Worm (Caenorhabditis elegans) whole organism, L4 larva: ENCODE data around the gene ncr-2.

Experiments used
- F10B5.3 ChIP-seq: sonication (generic microtip); optimal IDR thresholded peaks from 2 replicates; lab custom pipeline; 2016; ENCODE audit warnings: mild to moderate bottlenecking, missing genetic modification characterization, missing compliant biosample characterization
- F49E8.2 ChIP-seq: sonication (generic microtip); optimal IDR thresholded peaks from 2 replicates; lab custom pipeline; 2016; ENCODE audit warnings: missing compliant biosample characterization, mild to moderate bottlenecking, missing genetic modification characterization, borderline replicate concordance
- R02D3.7 ChIP-seq: fragments of 150-350 bp; sonication (generic microtip); optimal IDR thresholded peaks from 3 replicates; lab custom pipeline; 2014; ENCODE audit warnings: missing biosample characterization, missing genetic modification characterization
- T26A8.4 ChIP-seq: fragments of 200-800 bp; sonication (Bioruptor generic); IDR thresholded peaks from 2 replicates; pipeline ENCODE4 v1.3.6; 2022; ENCODE audit warnings: missing genetic modification characterization, missing compliant biosample characterization
- ZK546.5 ChIP-seq, 2 experiments: sonication (generic microtip); optimal IDR thresholded peaks; 2 replicates each; lab custom pipeline; 2017; ENCODE audit warnings: missing biosample characterization in 2 of 2, missing genetic modification characterization in 2 of 2
- aly-2 ChIP-seq: sonication (generic microtip); optimal IDR thresholded peaks from 2 replicates; lab custom pipeline; 2018; ENCODE audit warnings: missing biosample characterization, missing genetic modification characterization
- arid-1 ChIP-seq: fragments of 200-800 bp; sonication (Bioruptor generic); conservative IDR thresholded peaks from 2 replicates; pipeline ENCODE4 v1.3.6; 2022; ENCODE audit warnings: missing genetic modification reagents, missing genetic modification characterization, missing compliant biosample characterization
- attf-4 ChIP-seq: sonication (generic microtip); optimal IDR thresholded peaks from 3 replicates; lab custom pipeline; 2017; ENCODE audit warnings: missing biosample characterization, missing genetic modification characterization
- ceh-44 ChIP-seq: fragments of 200-800 bp; sonication (Bioruptor generic); IDR thresholded peaks from 2 replicates; pipeline ENCODE4 v1.3.6; 2022; ENCODE audit warnings: missing genetic modification reagents, missing genetic modification characterization, missing compliant biosample characterization
- ceh-62 ChIP-seq: sonication (generic microtip); optimal IDR thresholded peaks from 2 replicates; lab custom pipeline; 2017; ENCODE audit warnings: missing biosample characterization, missing genetic modification characterization
- ceh-82 ChIP-seq: sonication (generic microtip); optimal IDR thresholded peaks from 2 replicates; lab custom pipeline; 2017; ENCODE audit warnings: missing biosample characterization, missing genetic modification characterization
- ctbp-1 ChIP-seq: fragments of 200-800 bp; sonication (Bioruptor generic); IDR thresholded peaks from 2 replicates; pipeline ENCODE4 v1.3.6; 2022; ENCODE audit warnings: missing genetic modification reagents, missing genetic modification characterization, missing compliant biosample characterization
- daf-19 ChIP-seq: fragments of 200-800 bp; sonication (Bioruptor generic); conservative IDR thresholded peaks from 2 replicates; pipeline ENCODE4 v1.3.6; 2022; ENCODE audit warnings: missing genetic modification characterization, missing compliant biosample characterization
- dmd-8 ChIP-seq: fragments of 200-800 bp; sonication (Bioruptor generic); IDR thresholded peaks from 2 replicates; pipeline ENCODE4 v1.3.6; 2022; ENCODE audit warnings: missing genetic modification characterization, missing compliant biosample characterization
- dpl-1 ChIP-seq: fragments of 150-350 bp; optimal IDR thresholded peaks from 2 replicates; lab custom pipeline; 2014; ENCODE audit warnings: missing biosample characterization, missing genetic modification reagents, missing genetic modification characterization
- duxl-1 ChIP-seq: sonication (generic microtip); optimal IDR thresholded peaks from 2 replicates; lab custom pipeline; 2016; ENCODE audit warnings: mild to moderate bottlenecking, missing genetic modification characterization, moderate library complexity, missing compliant biosample characterization; ENCODE audit not compliant: poor library complexity
- dve-1 ChIP-seq: sonication (generic microtip); optimal IDR thresholded peaks from 2 replicates; lab custom pipeline; 2017; ENCODE audit warnings: antibody characterized with exemption, mild to moderate bottlenecking, missing genetic modification characterization, missing compliant biosample characterization; ENCODE audit not compliant: insufficient read depth
- egl-27 ChIP-seq: sonication (generic microtip); optimal IDR thresholded peaks from 3 replicates; lab custom pipeline; 2017; ENCODE audit warnings: missing biosample characterization, missing genetic modification reagents, missing genetic modification characterization
- egl-43 ChIP-seq: fragments of 200-800 bp; sonication (Bioruptor generic); IDR thresholded peaks from 2 replicates; pipeline ENCODE4 v1.3.6; 2022; ENCODE audit warnings: missing genetic modification reagents, missing genetic modification characterization, missing compliant biosample characterization
- fkh-10 ChIP-seq: fragments of 150-350 bp; optimal IDR thresholded peaks from 2 replicates; lab custom pipeline; 2014; ENCODE audit warnings: missing biosample characterization, missing genetic modification reagents, missing genetic modification characterization
- gei-8 ChIP-seq: fragments of 200-800 bp; sonication (Bioruptor generic); optimal IDR thresholded peaks from 2 replicates; lab custom pipeline; 2018; ENCODE audit warnings: mild to moderate bottlenecking, missing genetic modification characterization, missing compliant biosample characterization
- hlh-11 ChIP-seq: fragments of 200-800 bp; sonication (Bioruptor generic); optimal IDR thresholded peaks from 2 replicates; lab custom pipeline; 2018; ENCODE audit warnings: mild to moderate bottlenecking, missing genetic modification characterization, missing compliant biosample characterization
- jun-1 ChIP-seq: fragments of 150-350 bp; optimal IDR thresholded peaks from 2 replicates; lab custom pipeline; 2014; ENCODE audit warnings: missing biosample characterization, missing genetic modification reagents, missing genetic modification characterization
- lim-7 ChIP-seq: fragments of 200-800 bp; sonication (Bioruptor generic); IDR thresholded peaks from 2 replicates; pipeline ENCODE4 v1.3.6; 2022; ENCODE audit warnings: missing genetic modification characterization, missing compliant biosample characterization
- lin-1 ChIP-seq: fragments of 200-800 bp; sonication (Bioruptor generic); IDR thresholded peaks from 2 replicates; pipeline ENCODE4 v1.3.6; 2022; ENCODE audit warnings: missing genetic modification reagents, missing genetic modification characterization, missing compliant biosample characterization
- mdt-29 ChIP-seq: fragments of 200-800 bp; sonication (Bioruptor generic); IDR thresholded peaks from 2 replicates; pipeline ENCODE4 v1.3.6; 2022; ENCODE audit warnings: missing genetic modification reagents, missing genetic modification characterization, missing compliant biosample characterization
- mep-1 ChIP-seq: fragments of 150-350 bp; sonication (generic microtip); optimal IDR thresholded peaks from 3 replicates; lab custom pipeline; 2014; ENCODE audit warnings: missing biosample characterization, missing genetic modification characterization
- mes-2 ChIP-seq: sonication (generic microtip); optimal IDR thresholded peaks from 2 replicates; lab custom pipeline; 2016; ENCODE audit warnings: missing genotype, mild to moderate bottlenecking, missing genetic modification characterization, missing compliant biosample characterization; ENCODE audit not compliant: poor library complexity, severe bottlenecking
- mxl-3 ChIP-seq: fragments of 200-800 bp; sonication (Bioruptor generic); optimal IDR thresholded peaks from 2 replicates; lab custom pipeline; 2018; ENCODE audit warnings: mild to moderate bottlenecking, missing genetic modification characterization, missing compliant biosample characterization
- nhr-10 ChIP-seq: fragments of 150-350 bp; optimal IDR thresholded peaks from 2 replicates; lab custom pipeline; 2014; ENCODE audit warnings: missing biosample characterization, missing genetic modification characterization
- nhr-111 ChIP-seq: fragments of 200-800 bp; sonication (Bioruptor generic); optimal IDR thresholded peaks from 2 replicates; lab custom pipeline; 2018; ENCODE audit warnings: mild to moderate bottlenecking, missing genetic modification characterization, missing compliant biosample characterization
- nhr-237 ChIP-seq: sonication (generic microtip); optimal IDR thresholded peaks from 2 replicates; lab custom pipeline; 2017; ENCODE audit warnings: missing biosample characterization, missing genetic modification characterization
- nhr-28 ChIP-seq: fragments of 150-350 bp; optimal IDR thresholded peaks from 2 replicates; lab custom pipeline; 2014; ENCODE audit warnings: missing biosample characterization, missing genetic modification characterization
- nhr-41 ChIP-seq: fragments of 200-800 bp; sonication (Bioruptor generic); IDR thresholded peaks from 2 replicates; pipeline ENCODE4 v1.3.6; 2022; ENCODE audit warnings: missing genetic modification reagents, missing genetic modification characterization, missing compliant biosample characterization
- nhr-42 ChIP-seq: fragments of 200-800 bp; sonication (Bioruptor generic); IDR thresholded peaks from 2 replicates; pipeline ENCODE4 v1.3.6; 2022; ENCODE audit warnings: missing genetic modification characterization, missing compliant biosample characterization
- nhr-48 ChIP-seq: sonication (generic microtip); optimal IDR thresholded peaks from 2 replicates; lab custom pipeline; 2016; ENCODE audit warnings: mild to moderate bottlenecking, missing genetic modification characterization, missing compliant biosample characterization
- nhr-77 ChIP-seq: fragments of 150-350 bp; optimal IDR thresholded peaks from 2 replicates; lab custom pipeline; 2014; ENCODE audit warnings: missing biosample characterization, missing genetic modification characterization
- pha-4 ChIP-seq, 2 experiments: fragments of 150-350 bp in 1 of 2; fragments of 200-800 bp in 1 of 2; sonication (Bioruptor generic) in 1 of 2; IDR thresholded peaks in 1 of 2; optimal IDR thresholded peaks in 1 of 2; 2 replicates each; pipeline versions ENCODE4 v1.3.6 to Lab custom; 2014 to 2022; ENCODE audit warnings: missing genetic modification characterization in 2 of 2, missing genetic modification reagents in 2 of 2, missing biosample characterization in 1 of 2, missing compliant biosample characterization in 1 of 2
- pqm-1 ChIP-seq: sonication (generic microtip); optimal IDR thresholded peaks from 2 replicates; lab custom pipeline; 2017; ENCODE audit warnings: missing biosample characterization, missing genetic modification characterization
- rbr-2 ChIP-seq: sonication (generic microtip); optimal IDR thresholded peaks from 2 replicates; lab custom pipeline; 2016; ENCODE audit warnings: missing genotype, missing genetic modification characterization, missing compliant biosample characterization
- snpc-1.2 ChIP-seq: fragments of 200-800 bp; sonication (Bioruptor generic); IDR thresholded peaks from 2 replicates; pipeline ENCODE4 v1.3.6; 2022; ENCODE audit warnings: missing genetic modification reagents, missing genetic modification characterization, missing compliant biosample characterization
- tra-1 ChIP-seq: fragments of 200-800 bp; sonication (Bioruptor generic); IDR thresholded peaks from 2 replicates; pipeline ENCODE4 v1.3.6; 2022; ENCODE audit warnings: missing genetic modification reagents, missing genetic modification characterization, missing compliant biosample characterization
- unc-130 ChIP-seq: sonication (generic microtip); optimal IDR thresholded peaks from 2 replicates; lab custom pipeline; 2016; ENCODE audit warnings: missing genetic modification reagents, missing genetic modification characterization, missing compliant biosample characterization
- unc-39 ChIP-seq: sonication (generic microtip); optimal IDR thresholded peaks from 2 replicates; lab custom pipeline; 2017; ENCODE audit warnings: missing biosample characterization, missing genetic modification characterization
- vab-7 ChIP-seq: fragments of 200-800 bp; sonication (Bioruptor generic); IDR thresholded peaks from 2 replicates; pipeline ENCODE4 v1.3.6; 2022; ENCODE audit warnings: missing genetic modification reagents, missing genetic modification characterization, missing compliant biosample characterization
- zag-1 ChIP-seq: fragments of 150-350 bp; optimal IDR thresholded peaks from 2 replicates; lab custom pipeline; 2014; ENCODE audit warnings: missing biosample characterization, missing genetic modification characterization
- zfp-3 ChIP-seq: fragments of 200-800 bp; sonication (Bioruptor generic); conservative IDR thresholded peaks from 2 replicates; pipeline ENCODE4 v1.3.6; 2022; ENCODE audit warnings: missing genetic modification reagents, missing genetic modification characterization, missing compliant biosample characterization
- zip-2 ChIP-seq: fragments of 150-350 bp; optimal IDR thresholded peaks from 2 replicates; lab custom pipeline; 2014; ENCODE audit warnings: missing biosample characterization, missing genetic modification characterization
- ztf-11 ChIP-seq: fragments of 150-350 bp; optimal IDR thresholded peaks from 2 replicates; lab custom pipeline; 2014; ENCODE audit warnings: missing biosample characterization, missing genetic modification characterization
- ztf-7 ChIP-seq: fragments of 150-350 bp; optimal IDR thresholded peaks from 2 replicates; lab custom pipeline; 2014; ENCODE audit warnings: missing biosample characterization, missing genetic modification characterization

ncr-2 gene

DNA sequence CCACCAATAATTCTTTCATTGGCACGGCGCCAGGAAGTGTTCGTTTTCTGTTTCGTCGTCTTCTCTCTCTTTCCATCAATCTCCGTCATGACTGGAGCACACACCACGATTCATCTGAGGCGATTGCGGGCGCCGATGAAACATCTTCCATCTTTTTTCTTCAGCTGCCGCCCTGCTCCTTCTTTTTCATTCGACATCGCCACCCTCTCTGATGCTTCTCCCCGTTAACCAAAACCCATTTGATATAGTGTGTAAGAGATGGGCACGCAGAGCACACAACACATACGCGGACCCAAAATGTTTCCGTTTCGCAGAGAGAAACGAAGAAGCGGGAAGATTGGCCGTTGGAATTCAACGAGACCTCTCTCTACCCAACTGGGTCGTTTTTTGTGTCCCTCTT is 29.4 kb downstream of the ncr-2 start (continued):
- TF ChIP-seq unc-39 (no peak), nhr-42 (GFP tag; lab: Robert Waterston, UW) (no peak), fkh-10 (GFP tag; lab: Kevin White, UChicago) (no peak), attf-4 (tag; lab: Kevin White, UChicago) (no peak), ZK546.5 (tag; optimal IDR thresholded peaks at IDR 0.05; lab: Kevin White, UChicago) (no peak), ceh-44 (GFP tag; lab: Robert Waterston, UW) (no peak), egl-27 (no peak), ceh-62 (tag; lab: Kevin White, UChicago) (no peak), vab-7 (no peak), zfp-3 (no peak), nhr-237 (no peak), pha-4 (GFP tag; IDR thresholded peaks at IDR 0.05; lab: Robert Waterston, UW) (no peak), pha-4 (tag; optimal IDR thresholded peaks at IDR 0.05; lab: Kevin White, UChicago) (no peak), nhr-48 (tag; lab: Kevin White, UChicago) (no peak), egl-43 (GFP tag; lab: Robert Waterston, UW) (no peak), dmd-8 (no peak), aly-2 (no peak), nhr-28 (tag; lab: Kevin White, UChicago) (no peak), nhr-10 (tag; lab: Kevin White, UChicago) (no peak), jun-1 (tag; lab: Kevin White, UChicago) (no peak), hlh-11 (tag; lab: Kevin White, UChicago) (peak; percentile 57), pqm-1 (tag; lab: Kevin White, UChicago) (no peak), duxl-1 (tag; lab: Kevin White, UChicago) (no peak), ceh-82 (tag; lab: Kevin White, UChicago) (no peak), nhr-77 (tag; lab: Kevin White, UChicago) (no peak), ctbp-1 (GFP tag; lab: Robert Waterston, UW) (no peak), unc-130 (GFP tag; lab: Kevin White, UChicago) (no peak), lim-7 (GFP tag; lab: Robert Waterston, UW) (no peak), ztf-7 (tag; lab: Kevin White, UChicago) (no peak), arid-1 (GFP tag; lab: Robert Waterston, UW) (no peak), F49E8.2 (no peak), lin-1 (GFP tag; lab: Robert Waterston, UW) (no peak), mes-2 (peak; percentile 37), zag-1 (tag; lab: Kevin White, UChicago) (no peak), snpc-1.2 (no peak), F10B5.3 (tag; lab: Kevin White, UChicago) (no peak), tra-1 (GFP tag; lab: Robert Waterston, UW) (no peak), mxl-3 (GFP tag; lab: Kevin White, UChicago) (no peak), ztf-11 (tag; lab: Kevin White, UChicago) (no peak), nhr-111 (GFP tag; lab: Kevin White, UChicago) (no peak), rbr-2 (tag; lab: Kevin White, UChicago) (no peak), mdt-29 (GFP tag; lab: Robert Waterston, UW) (no peak), mep-1 (peak; percentile 9), R02D3.7 (no peak), nhr-41 (GFP tag; lab: Robert Waterston, UW) (no peak), dpl-1 (GFP tag; lab: Kevin White, UChicago) (no peak), zip-2 (tag; lab: Kevin White, UChicago) (no peak), dve-1 (tag; lab: Kevin White, UChicago) (no peak), gei-8 (GFP tag; lab: Kevin White, UChicago) (no peak), daf-19 (GFP tag; lab: Robert Waterston, UW) (no peak), T26A8.4 (GFP tag; lab: Robert Waterston, UW) (no peak)
